Fruit fly (Drosophila melanogaster) whole organism, prepupa: ENCODE data around the gene Trl.

Experiments
- Blimp-1 ChIP-seq: fragments of 200-800 bp; sonication (Bioruptor generic); optimal IDR thresholded peaks from 3 replicates; lab custom pipeline; 2017; ENCODE audit warnings: missing biosample characterization, missing genetic modification characterization, mild to moderate bottlenecking, moderate library complexity, missing genetic modification reagents
- CG10631 ChIP-seq: fragments of 200-800 bp; sonication (Bioruptor generic); optimal IDR thresholded peaks from 2 replicates; lab custom pipeline; 2016; ENCODE audit warnings: missing biosample characterization, missing genetic modification characterization
- CG10669 ChIP-seq: fragments of 200-800 bp; sonication (Bioruptor generic); optimal IDR thresholded peaks from 3 replicates; lab custom pipeline; 2018; ENCODE audit warnings: missing biosample characterization, mild to moderate bottlenecking, missing genetic modification characterization, moderate library complexity
- CG11294 ChIP-seq: fragments of 200-800 bp; sonication (Bioruptor generic); IDR thresholded peaks from 2 replicates; pipeline ENCODE4 v1.3.6; 2022; ENCODE audit warnings: missing biosample characterization, missing genetic modification characterization
- CG11762 ChIP-seq: fragments of 200-800 bp; sonication (Bioruptor generic); optimal IDR thresholded peaks from 3 replicates; lab custom pipeline; 2016; ENCODE audit warnings: missing biosample characterization, missing genetic modification characterization; ENCODE audit not compliant: insufficient read depth
- CG11902 ChIP-seq: fragments of 200-800 bp; sonication (Bioruptor generic); optimal IDR thresholded peaks from 3 replicates; lab custom pipeline; 2016; ENCODE audit warnings: missing biosample characterization, missing genetic modification characterization
- CG15336 ChIP-seq: fragments of 200-800 bp; sonication (Bioruptor generic); IDR thresholded peaks from 2 replicates; pipeline ENCODE4 v1.3.6; 2022; ENCODE audit warnings: missing biosample characterization, missing genetic modification characterization
- CG1621 ChIP-seq: fragments of 200-800 bp; sonication (Bioruptor generic); optimal IDR thresholded peaks from 3 replicates; lab custom pipeline; 2018; ENCODE audit warnings: missing biosample characterization, mild to moderate bottlenecking, missing genetic modification characterization
- CG32006 ChIP-seq: fragments of 200-800 bp; sonication (Bioruptor generic); optimal IDR thresholded peaks from 3 replicates; lab custom pipeline; 2017; ENCODE audit warnings: missing biosample characterization, mild to moderate bottlenecking, missing genetic modification characterization
- CG3919 ChIP-seq: fragments of 200-800 bp; sonication (Bioruptor generic); optimal IDR thresholded peaks from 3 replicates; lab custom pipeline; 2016; ENCODE audit warnings: missing biosample characterization, missing genetic modification characterization
- CG4318 ChIP-seq: fragments of 200-800 bp; sonication (Bioruptor generic); optimal IDR thresholded peaks from 3 replicates; lab custom pipeline; 2017; ENCODE audit warnings: missing biosample characterization, mild to moderate bottlenecking, missing genetic modification characterization
- CG6163 ChIP-seq: fragments of 200-800 bp; sonication (Bioruptor generic); IDR thresholded peaks from 3 replicates; pipeline ENCODE4 v1.3.6; 2022; ENCODE audit warnings: missing biosample characterization, missing genetic modification characterization
- CG7368 ChIP-seq: fragments of 200-800 bp; sonication (Bioruptor generic); optimal IDR thresholded peaks from 3 replicates; lab custom pipeline; 2016; ENCODE audit warnings: missing biosample characterization, missing genetic modification characterization
- CG8119 ChIP-seq: fragments of 200-800 bp; sonication (Bioruptor generic); IDR thresholded peaks from 3 replicates; pipeline ENCODE4 v1.3.6; 2022; ENCODE audit warnings: missing biosample characterization, missing genetic modification characterization
- CG8319 ChIP-seq: fragments of 200-800 bp; sonication (Bioruptor generic); optimal IDR thresholded peaks from 3 replicates; lab custom pipeline; 2016; ENCODE audit warnings: missing biosample characterization, missing genetic modification characterization
- CG8632 ChIP-seq: fragments of 200-800 bp; sonication (Bioruptor generic); optimal IDR thresholded peaks from 3 replicates; lab custom pipeline; 2016; ENCODE audit warnings: missing biosample characterization, missing genetic modification characterization
- CG9139 ChIP-seq: fragments of 200-800 bp; sonication (Bioruptor generic); optimal IDR thresholded peaks from 3 replicates; lab custom pipeline; 2017; ENCODE audit warnings: missing biosample characterization, mild to moderate bottlenecking, missing genetic modification characterization
- Eip78C ChIP-seq: fragments of 200-800 bp; sonication (Bioruptor generic); peaks from one replicate; lab custom pipeline; 2016; ENCODE audit warnings: missing biosample characterization, missing genetic modification characterization
- Ets21C ChIP-seq: fragments of 200-800 bp; sonication (Bioruptor generic); optimal IDR thresholded peaks from 3 replicates; lab custom pipeline; 2016; ENCODE audit warnings: missing biosample characterization, missing genetic modification characterization
- Ets96B ChIP-seq: fragments of 200-800 bp; optimal IDR thresholded peaks from 2 replicates; lab custom pipeline; 2019; ENCODE audit warnings: missing biosample characterization, mild to moderate bottlenecking, missing genetic modification characterization, moderate library complexity
- Gug ChIP-seq: fragments of 200-800 bp; sonication (Bioruptor generic); IDR thresholded peaks from 2 replicates; pipeline ENCODE4 v1.3.6; 2022; ENCODE audit warnings: missing biosample characterization, missing genetic modification characterization
- Hr4 ChIP-seq: fragments of 200-800 bp; sonication (Bioruptor generic); optimal IDR thresholded peaks from 3 replicates; lab custom pipeline; 2016; ENCODE audit warnings: missing biosample characterization, missing genetic modification characterization
- Lpt ChIP-seq: fragments of 200-800 bp; sonication (Bioruptor generic); optimal IDR thresholded peaks from 3 replicates; lab custom pipeline; 2016; ENCODE audit warnings: missing biosample characterization, missing genetic modification characterization
- Met ChIP-seq: fragments of 200-800 bp; sonication (Bioruptor generic); optimal IDR thresholded peaks from 3 replicates; lab custom pipeline; 2016; ENCODE audit warnings: missing biosample characterization, missing genetic modification characterization
- Smox ChIP-seq: fragments of 200-800 bp; sonication (Bioruptor generic); optimal IDR thresholded peaks from 3 replicates; lab custom pipeline; 2016; ENCODE audit warnings: missing biosample characterization, missing genetic modification characterization
- Sox102F ChIP-seq: fragments of 200-800 bp; sonication (Bioruptor generic); optimal IDR thresholded peaks from 2 replicates; lab custom pipeline; 2016; ENCODE audit warnings: missing biosample characterization, mild to moderate bottlenecking, missing genetic modification characterization
- Sox14 ChIP-seq: fragments of 200-800 bp; sonication (Bioruptor generic); optimal IDR thresholded peaks from 3 replicates; lab custom pipeline; 2016; ENCODE audit warnings: missing biosample characterization, missing genetic modification characterization
- Sox15 ChIP-seq: fragments of 200-800 bp; sonication (Bioruptor generic); optimal IDR thresholded peaks from 3 replicates; lab custom pipeline; 2016; ENCODE audit warnings: missing biosample characterization, missing genetic modification characterization
- achi ChIP-seq: fragments of 200-800 bp; sonication (Bioruptor generic); optimal IDR thresholded peaks from 3 replicates; lab custom pipeline; 2016; ENCODE audit warnings: missing biosample characterization, missing genetic modification characterization
- acj6 ChIP-seq: fragments of 200-800 bp; sonication (Bioruptor generic); optimal IDR thresholded peaks from 3 replicates; lab custom pipeline; 2016; ENCODE audit warnings: missing biosample characterization, missing genetic modification characterization
- cyc ChIP-seq: fragments of 200-800 bp; sonication (Bioruptor generic); optimal IDR thresholded peaks from 3 replicates; lab custom pipeline; 2016; ENCODE audit warnings: missing biosample characterization, missing genetic modification characterization
- dac ChIP-seq: fragments of 200-800 bp; sonication (Bioruptor generic); optimal IDR thresholded peaks from 2 replicates; lab custom pipeline; 2017; ENCODE audit warnings: missing biosample characterization, mild to moderate bottlenecking, missing genetic modification characterization
- dsx ChIP-seq: fragments of 200-800 bp; optimal IDR thresholded peaks from 3 replicates; lab custom pipeline; 2019; ENCODE audit warnings: missing biosample characterization, mild to moderate bottlenecking, missing genetic modification characterization, moderate library complexity; ENCODE audit not compliant: poor library complexity, severe bottlenecking
- eg ChIP-seq: fragments of 200-800 bp; sonication (Bioruptor generic); IDR thresholded peaks from 3 replicates; pipeline ENCODE4 v1.3.6; 2022; ENCODE audit warnings: missing biosample characterization, missing genetic modification characterization
- fd85E ChIP-seq: fragments of 200-800 bp; sonication (Bioruptor generic); optimal IDR thresholded peaks from 3 replicates; lab custom pipeline; 2016; ENCODE audit warnings: missing biosample characterization, missing genetic modification characterization
- lz ChIP-seq: fragments of 200-800 bp; sonication (Bioruptor generic); optimal IDR thresholded peaks from 3 replicates; lab custom pipeline; 2016; ENCODE audit warnings: missing biosample characterization, missing genetic modification characterization
- net ChIP-seq: fragments of 200-800 bp; sonication (Bioruptor generic); optimal IDR thresholded peaks from 3 replicates; lab custom pipeline; 2016; ENCODE audit warnings: missing biosample characterization, missing genetic modification characterization
- pdm3 ChIP-seq: fragments of 200-800 bp; sonication (Bioruptor generic); optimal IDR thresholded peaks from 3 replicates; lab custom pipeline; 2016; ENCODE audit warnings: missing biosample characterization, missing genetic modification characterization
- salr ChIP-seq, 2 experiments: fragments of 200-800 bp; sonication (Bioruptor generic); optimal IDR thresholded peaks; 3 replicates each; lab custom pipeline; 2016 to 2018; ENCODE audit warnings: missing biosample characterization in 2 of 2, missing genetic modification characterization in 2 of 2, mild to moderate bottlenecking in 1 of 2
- topi ChIP-seq: fragments of 200-800 bp; sonication (Bioruptor generic); optimal IDR thresholded peaks from 3 replicates; lab custom pipeline; 2016; ENCODE audit warnings: missing biosample characterization, missing genetic modification characterization
- vri ChIP-seq: fragments of 200-800 bp; sonication (Bioruptor generic); optimal IDR thresholded peaks from 3 replicates; lab custom pipeline; 2016; ENCODE audit warnings: missing biosample characterization, mild to moderate bottlenecking, missing genetic modification characterization

Gene Trl

DNA sequence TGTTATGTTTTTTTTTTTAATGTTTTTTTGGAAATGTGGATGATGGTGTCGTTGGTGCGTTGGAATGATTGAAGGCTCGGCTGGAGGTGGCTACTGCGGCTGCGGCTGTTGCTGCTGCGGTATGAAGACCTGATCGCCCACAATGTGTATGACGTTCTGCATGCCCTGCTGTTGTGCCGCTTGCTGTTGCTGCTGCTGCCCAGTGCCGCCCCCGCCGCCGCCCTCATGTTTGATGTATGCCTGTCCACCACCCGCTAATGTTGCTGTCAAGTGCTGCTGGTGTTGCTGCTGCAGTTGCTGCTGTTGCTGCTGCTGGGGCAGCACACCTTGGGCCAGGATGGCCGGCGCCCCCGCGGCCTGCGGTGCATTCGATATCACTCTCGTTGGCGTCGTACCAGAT, 8.0 kb downstream of the Trl start:
- TF ChIP-seq Sox102F (no peak), Hr4 (GFP tag; lab: Kevin White, UChicago) (no peak), CG1621 (no peak), topi (no peak), Lpt (GFP tag; lab: Kevin White, UChicago) (no peak), lz (GFP tag; lab: Kevin White, UChicago) (no peak), salr (GFP tag; optimal IDR thresholded peaks at IDR 0.05; lab: Kevin White, UChicago) (no peak)

- no peak for TF ChIP-seq pdm3 (GFP tag; lab: Kevin White, UChicago)
- TF ChIP-seq CG8119 (GFP tag; lab: Robert Waterston, UW), result 0 out of 3 replicates have a peak, but pooled peaks have one; percentile 13
These were observed 9.7 kb downstream of the Trl start for dm6 chr3L:14751056-14751671.

- TF ChIP-seq net (GFP tag; lab: Kevin White, UChicago) (no peak), Eip78C (GFP tag; lab: Kevin White, UChicago) (peak; percentile 73), Sox14 (GFP tag; lab: Kevin White, UChicago) (no peak), CG11762 (GFP tag; lab: Kevin White, UChicago) (no peak), Ets21C (GFP tag; lab: Kevin White, UChicago) (no peak), lz (GFP tag; lab: Kevin White, UChicago) (no peak), Smox (no peak), dac (GFP tag; lab: Kevin White, UChicago) (no peak), CG3919 (GFP tag; lab: Kevin White, UChicago) (no peak), CG6163 (peak; percentile 59; the same call in 2 of the 3 replicates), Ets96B (tag; lab: Kevin White, UChicago) (no peak), CG1621 (no peak), CG11902 (no peak), CG8319 (GFP tag; lab: Kevin White, UChicago) (no peak), CG4318 (GFP tag; lab: Kevin White, UChicago) (no peak), vri (GFP tag; lab: Kevin White, UChicago) (peak; percentile 14), Sox15 (GFP tag; lab: Kevin White, UChicago) (no peak), CG7368 (no peak), CG8632 (GFP tag; lab: Kevin White, UChicago) (no peak), Met (GFP tag; lab: Kevin White, UChicago) (peak; percentile 4), Blimp-1 (peak; percentile 98)
These were observed 17.6 kb downstream of the Trl start for dm6 chr3L:14743106-14743692.

DNA sequence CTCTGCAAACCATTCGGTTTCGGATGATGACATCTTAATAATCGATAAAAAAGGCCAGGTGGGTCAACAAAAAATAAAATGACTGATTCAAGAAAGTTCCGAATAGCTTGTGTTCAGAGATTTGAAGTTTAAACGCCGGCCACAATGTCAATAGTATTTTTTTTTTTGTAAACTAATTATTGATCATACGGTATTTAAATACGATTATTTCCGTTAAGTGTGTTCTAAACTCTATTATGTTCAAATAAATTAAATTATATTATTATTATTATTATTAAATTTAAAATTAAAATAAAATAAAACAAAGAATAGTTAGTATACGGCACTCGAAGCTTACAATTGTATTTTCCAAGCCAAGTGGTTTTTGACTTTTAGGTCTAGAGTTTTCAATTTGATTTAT, 27.4 kb downstream of the Trl start, which contains the start of gene CG13471:
Gene CG13471 (minus strand): TSS at position 101 of the 400 bp plus-strand sequence.
- TF ChIP-seq fd85E (GFP tag; lab: Kevin White, UChicago) (no peak), Hr4 (GFP tag; lab: Kevin White, UChicago) (no peak), CG8319 (GFP tag; lab: Kevin White, UChicago) (no peak), CG11762 (GFP tag; lab: Kevin White, UChicago) (no peak), CG10669 (GFP tag; lab: Kevin White, UChicago) (no peak)

DNA sequence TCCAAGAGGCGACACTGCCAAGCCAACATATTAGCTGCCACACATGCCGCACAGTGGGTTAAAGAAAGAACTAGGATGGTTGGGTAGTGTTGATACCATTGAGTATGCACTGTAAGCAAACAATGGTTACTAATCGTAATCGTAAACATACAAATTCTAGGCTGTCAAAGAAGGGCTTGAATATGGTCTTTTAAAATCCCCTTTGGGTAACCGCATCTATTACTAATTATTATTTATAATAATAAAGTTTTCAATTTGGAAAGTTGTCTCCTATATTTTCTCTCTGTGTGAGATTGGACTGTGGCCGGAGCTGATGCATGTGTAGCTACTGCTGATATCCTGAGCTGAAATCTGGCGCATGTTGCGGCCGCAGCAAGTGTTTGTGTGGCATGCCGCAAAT, 29.1 kb downstream of the Trl start:
- TF ChIP-seq CG9139 (peak; percentile 27), Lpt (GFP tag; lab: Kevin White, UChicago) (no peak), Sox102F (no peak), Gug (GFP tag; lab: Robert Waterston, UW) (no peak), dac (GFP tag; lab: Kevin White, UChicago) (no peak), eg (GFP tag; lab: Robert Waterston, UW) (peak; percentile 56; the same call in 1 of the 3 replicates), cyc (no peak), Met (GFP tag; lab: Kevin White, UChicago) (no peak), CG3919 (GFP tag; lab: Kevin White, UChicago) (peak; percentile 33), CG8632 (GFP tag; lab: Kevin White, UChicago) (no peak), dsx (GFP tag; lab: Kevin White, UChicago) (no peak), CG32006 (GFP tag; lab: Kevin White, UChicago) (peak; percentile 58), Sox15 (GFP tag; lab: Kevin White, UChicago) (no peak), Ets21C (GFP tag; lab: Kevin White, UChicago) (no peak), CG8119 (GFP tag; lab: Robert Waterston, UW) (peak; percentile 74; the same call in 2 of the 3 replicates), CG11762 (GFP tag; lab: Kevin White, UChicago) (peak; percentile 11), CG11902 (no peak), CG6163 (no peak), CG15336 (GFP tag; lab: Robert Waterston, UW) (peak; percentile 61), acj6 (GFP tag; lab: Kevin White, UChicago) (peak; percentile 16), CG10631 (GFP tag; lab: Kevin White, UChicago) (peak; percentile 60), achi (GFP tag; lab: Kevin White, UChicago) (peak; percentile 46), CG11294 (GFP tag; lab: Robert Waterston, UW) (no peak), Sox14 (GFP tag; lab: Kevin White, UChicago) (no peak)
